Comparison of ENCODE assay signal across 3 fruit fly cellular contexts in the genomic region with DNA sequence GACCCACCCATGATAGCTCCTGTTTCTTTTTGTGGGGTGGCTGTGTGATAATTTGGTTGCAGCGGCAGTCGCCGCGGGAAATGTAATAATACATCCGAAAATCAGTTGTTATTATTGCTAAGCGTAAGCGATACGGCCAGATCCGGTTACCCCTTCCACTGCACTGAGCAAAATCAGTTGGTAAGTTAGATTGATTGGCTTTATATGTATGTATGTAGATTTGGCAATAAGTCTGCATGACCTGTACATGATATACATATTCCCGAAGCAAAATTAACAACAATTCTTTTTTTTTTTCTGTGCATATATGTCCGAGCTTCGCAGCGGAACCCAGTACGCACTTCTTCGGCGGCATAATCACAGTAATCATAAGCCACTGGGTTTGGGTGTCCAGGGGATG.
TF ChIP-seq lines count a peak whose summit lies in the region.

No protein-coding gene starts in this region.

- no peak for TF ChIP-seq CTCF in whole organism, embryonic (GFP tag; optimal IDR thresholded peaks at IDR 0.05; lab: Kevin White, UChicago)

TF ChIP-seq in whole organism, embryonic, 481 proteins besides CTCF, POLR2A, EP300 and RAD21 (continues in another document):
- peak; percentile 65 for TF ChIP-seq CG10979 (tag; optimal IDR thresholded peaks at IDR 0.05; lab: Kevin White, UChicago)
- TF ChIP-seq CG4820 (GFP tag; optimal IDR thresholded peaks at IDR 0.05; lab: Kevin White, UChicago) = peak; percentile 33
- TF ChIP-seq maf-S (GFP tag; optimal IDR thresholded peaks at IDR 0.05; lab: Kevin White, UChicago) = peak; percentile 15
- TF ChIP-seq CG2129 (GFP tag; IDR thresholded peaks at IDR 0.05; lab: Robert Waterston, UW; ENCODE audit: partially characterized antibody) = no peak
- peak in 1 of 3 experiments; percentile 43 for TF ChIP-seq lola (GFP tag; optimal IDR thresholded peaks at IDR 0.05; lab: Kevin White, UChicago)
- TF ChIP-seq ssp (GFP tag; IDR thresholded peaks at IDR 0.05; lab: Robert Waterston, UW) = 0 out of 2 replicates have a peak, but pooled peaks have one; percentile 31
- TF ChIP-seq wdn (GFP tag; IDR thresholded peaks at IDR 0.05; lab: Robert Waterston, UW) = no peak
- peak; percentile 60 for TF ChIP-seq sisA (GFP tag; IDR thresholded peaks at IDR 0.05; lab: Robert Waterston, UW)
- TF ChIP-seq Med (GFP tag; lab: Kevin White, UChicago) = peak; percentile 83
- peak; percentile 45 for TF ChIP-seq nmo (GFP tag; optimal IDR thresholded peaks at IDR 0.05; lab: Kevin White, UChicago)
- 0 out of 2 replicates have a peak, but pooled peaks have one; percentile 44 for TF ChIP-seq E2f1 (GFP tag; IDR thresholded peaks at IDR 0.05; lab: Robert Waterston, UW)
- TF ChIP-seq usp (GFP tag; optimal IDR thresholded peaks at IDR 0.05; lab: Kevin White, UChicago) = no peak
- TF ChIP-seq CG15073 (GFP tag; optimal IDR thresholded peaks at IDR 0.05; lab: Kevin White, UChicago) = no peak
- TF ChIP-seq lmd (GFP tag; IDR thresholded peaks at IDR 0.05; lab: Robert Waterston, UW) = 0 out of 2 replicates have a peak, but pooled peaks have one; percentile 27
- no peak for TF ChIP-seq HmgD (GFP tag; optimal IDR thresholded peaks at IDR 0.05; lab: Kevin White, UChicago)
- no peak for TF ChIP-seq CG1647 (GFP tag; optimal IDR thresholded peaks at IDR 0.05; lab: Kevin White, UChicago)
- TF ChIP-seq ATbp (GFP tag; optimal IDR thresholded peaks at IDR 0.05; lab: Kevin White, UChicago) = peak; percentile 36
- no peak for TF ChIP-seq CG9437 (GFP tag; optimal IDR thresholded peaks at IDR 0.05; lab: Kevin White, UChicago)
- TF ChIP-seq org-1 (GFP tag; optimal IDR thresholded peaks at IDR 0.05; lab: Kevin White, UChicago) = peak; percentile 11
- TF ChIP-seq CG3407 (GFP tag; optimal IDR thresholded peaks at IDR 0.05; lab: Kevin White, UChicago) = peak; percentile 23
- peak; percentile 4 for TF ChIP-seq CG7786 (GFP tag; optimal IDR thresholded peaks at IDR 0.05; lab: Kevin White, UChicago)
- TF ChIP-seq CG10209 (GFP tag; optimal IDR thresholded peaks at IDR 0.05; lab: Kevin White, UChicago) = peak; percentile 23
- TF ChIP-seq CG6791 (GFP tag; IDR thresholded peaks at IDR 0.05; lab: Robert Waterston, UW; ENCODE audit: partially characterized antibody) = no peak
- TF ChIP-seq cg (GFP tag; optimal IDR thresholded peaks at IDR 0.05; lab: Kevin White, UChicago) = no peak
- peak; percentile 64; the same call in 1 of the 3 replicates for TF ChIP-seq zfh1 (GFP tag; IDR thresholded peaks at IDR 0.05; lab: Robert Waterston, UW)
- peak; percentile 19 for TF ChIP-seq NC2β (GFP tag; optimal IDR thresholded peaks at IDR 0.05; lab: Kevin White, UChicago)
- TF ChIP-seq Doc2 (GFP tag; IDR thresholded peaks at IDR 0.05; lab: Robert Waterston, UW) = no peak

TF ChIP-seq in whole organism, prepupa, 60 proteins besides CTCF, POLR2A, EP300 and RAD21 (continues in another document):
- no peak for TF ChIP-seq Blimp-1 (GFP tag; optimal IDR thresholded peaks at IDR 0.05; lab: Kevin White, UChicago)
- TF ChIP-seq Sox102F (GFP tag; optimal IDR thresholded peaks at IDR 0.05; lab: Kevin White, UChicago) = peak; percentile 31
- no peak for TF ChIP-seq CG32006 (GFP tag; optimal IDR thresholded peaks at IDR 0.05; lab: Kevin White, UChicago)
- no peak for TF ChIP-seq CG10669 (GFP tag; optimal IDR thresholded peaks at IDR 0.05; lab: Kevin White, UChicago)
- no peak for TF ChIP-seq CG8319 (GFP tag; optimal IDR thresholded peaks at IDR 0.05; lab: Kevin White, UChicago)
- TF ChIP-seq svp (GFP tag; lab: Kevin White, UChicago) = peak; percentile 80
- no peak for TF ChIP-seq Gug (GFP tag; IDR thresholded peaks at IDR 0.05; lab: Robert Waterston, UW)
- TF ChIP-seq topi (GFP tag; optimal IDR thresholded peaks at IDR 0.05; lab: Kevin White, UChicago) = peak; percentile 12
- TF ChIP-seq Hr39 (GFP tag; optimal IDR thresholded peaks at IDR 0.05; lab: Kevin White, UChicago) = peak; percentile 15
- TF ChIP-seq CG6808 (GFP tag; optimal IDR thresholded peaks at IDR 0.05; lab: Kevin White, UChicago) = no peak
- TF ChIP-seq CG4318 (GFP tag; optimal IDR thresholded peaks at IDR 0.05; lab: Kevin White, UChicago) = no peak
- TF ChIP-seq CG11902 (GFP tag; optimal IDR thresholded peaks at IDR 0.05; lab: Kevin White, UChicago) = no peak
- TF ChIP-seq ss (GFP tag; optimal IDR thresholded peaks at IDR 0.05; lab: Kevin White, UChicago) = no peak
- TF ChIP-seq CG7368 (GFP tag; optimal IDR thresholded peaks at IDR 0.05; lab: Kevin White, UChicago) = no peak
- TF ChIP-seq Eip75B (GFP tag; optimal IDR thresholded peaks at IDR 0.05; lab: Kevin White, UChicago) = no peak
- no peak for TF ChIP-seq spab (GFP tag; optimal IDR thresholded peaks at IDR 0.05; lab: Kevin White, UChicago)
- no peak for TF ChIP-seq Smox (GFP tag; optimal IDR thresholded peaks at IDR 0.05; lab: Kevin White, UChicago)
- peak; percentile 36 for TF ChIP-seq Met (GFP tag; optimal IDR thresholded peaks at IDR 0.05; lab: Kevin White, UChicago)
- TF ChIP-seq CG11762 (GFP tag; optimal IDR thresholded peaks at IDR 0.05; lab: Kevin White, UChicago; ENCODE audit: insufficient read depth) = no peak
- no peak for TF ChIP-seq dsx (GFP tag; optimal IDR thresholded peaks at IDR 0.05; lab: Kevin White, UChicago; ENCODE audit: poor library complexity, severe bottlenecking)
- no peak for TF ChIP-seq Ets96B (tag; optimal IDR thresholded peaks at IDR 0.05; lab: Kevin White, UChicago)
- TF ChIP-seq CG34406 (GFP tag; optimal IDR thresholded peaks at IDR 0.05; lab: Kevin White, UChicago) = no peak
- TF ChIP-seq achi (GFP tag; optimal IDR thresholded peaks at IDR 0.05; lab: Kevin White, UChicago) = no peak
- no peak for TF ChIP-seq Hr38 (GFP tag; optimal IDR thresholded peaks at IDR 0.05; lab: Kevin White, UChicago)
- no peak for TF ChIP-seq CG16779 (tag; optimal IDR thresholded peaks at IDR 0.05; lab: Kevin White, UChicago)
- no peak for TF ChIP-seq salr (GFP tag; optimal IDR thresholded peaks at IDR 0.05; lab: Kevin White, UChicago)
- no peak for TF ChIP-seq CG3032 (tag; optimal IDR thresholded peaks at IDR 0.05; lab: Kevin White, UChicago)
- TF ChIP-seq esn (GFP tag; optimal IDR thresholded peaks at IDR 0.05; lab: Kevin White, UChicago) = peak; percentile 25
- peak; percentile 6 for TF ChIP-seq CG31627 (GFP tag; optimal IDR thresholded peaks at IDR 0.05; lab: Kevin White, UChicago)
- TF ChIP-seq CG8119 (GFP tag; IDR thresholded peaks at IDR 0.05; lab: Robert Waterston, UW) = no peak
- no peak for TF ChIP-seq CG10631 (GFP tag; optimal IDR thresholded peaks at IDR 0.05; lab: Kevin White, UChicago)
- no peak for TF ChIP-seq CG6163 (GFP tag; IDR thresholded peaks at IDR 0.05; lab: Robert Waterston, UW)

TF ChIP-seq in whole organism, wandering third instar larva, 38 proteins besides CTCF, POLR2A, EP300 and RAD21:
- TF ChIP-seq Sp1 (GFP tag; optimal IDR thresholded peaks at IDR 0.05; lab: Kevin White, UChicago) (no peak), rgr (GFP tag; optimal IDR thresholded peaks at IDR 0.05; lab: Kevin White, UChicago) (peak; percentile 16), fru (GFP tag; optimal IDR thresholded peaks at IDR 0.05; lab: Kevin White, UChicago) (peak; percentile 29), Hnf4 (GFP tag; optimal IDR thresholded peaks at IDR 0.05; lab: Kevin White, UChicago) (peak; percentile 8), CG32264 (GFP tag; optimal IDR thresholded peaks at IDR 0.05; lab: Kevin White, UChicago) (no peak), ey (GFP tag; optimal IDR thresholded peaks at IDR 0.05; lab: Kevin White, UChicago) (peak; percentile 25), foxo (GFP tag; optimal IDR thresholded peaks at IDR 0.05; lab: Kevin White, UChicago) (peak in 1 of 2 experiments; percentile 39), h (GFP tag; optimal IDR thresholded peaks at IDR 0.05; lab: Kevin White, UChicago) (peak; percentile 36)
TF ChIP-seq in whole organism, wandering third instar larva: peak in this region for 6.
